Worm (Caenorhabditis elegans) whole organism, L1 larva: ENCODE data around the gene twk-4.

Source experiments
- Y116A8C.19 ChIP-seq: sonication (generic microtip); optimal IDR thresholded peaks from 2 replicates; lab custom pipeline; 2016; ENCODE audit warnings: missing compliant biosample characterization, missing genetic modification characterization, borderline replicate concordance
- aha-1 ChIP-seq: fragments of 150-350 bp; optimal IDR thresholded peaks from 2 replicates; lab custom pipeline; 2014; ENCODE audit warnings: missing biosample characterization, missing genetic modification characterization
- blmp-1 ChIP-seq: fragments of 150-350 bp; optimal IDR thresholded peaks from 2 replicates; lab custom pipeline; 2014; ENCODE audit warnings: missing biosample characterization, missing genetic modification characterization
- ceh-90 ChIP-seq: sonication (generic microtip); optimal IDR thresholded peaks from 2 replicates; lab custom pipeline; 2016; ENCODE audit warnings: missing genetic modification characterization, missing compliant biosample characterization
- ces-1 ChIP-seq: fragments of 150-350 bp; optimal IDR thresholded peaks from 2 replicates; lab custom pipeline; 2014; ENCODE audit warnings: missing biosample characterization, missing genetic modification reagents, missing genetic modification characterization
- dsc-1 ChIP-seq: sonication (generic microtip); optimal IDR thresholded peaks from 2 replicates; lab custom pipeline; 2016; ENCODE audit warnings: mild to moderate bottlenecking, missing genetic modification characterization, missing compliant biosample characterization
- efl-1 ChIP-seq, 4 experiments: fragments of 150-350 bp; optimal IDR thresholded peaks in 3 of 4; peaks in 1 of 4; 1 replicate in 1 of 4; 2 replicates in 3 of 4; lab custom pipeline; 2014; ENCODE audit warnings: missing biosample characterization in 2 of 4, missing genetic modification characterization in 2 of 4, missing genetic modification reagents in 2 of 4
- efl-3 ChIP-seq: fragments of 200-800 bp; sonication (Bioruptor generic); optimal IDR thresholded peaks from 2 replicates; lab custom pipeline; 2018; ENCODE audit warnings: mild to moderate bottlenecking, missing genetic modification characterization, missing compliant biosample characterization
- egl-13 ChIP-seq: sonication (generic microtip); optimal IDR thresholded peaks from 2 replicates; lab custom pipeline; 2016; ENCODE audit warnings: missing genotype, missing genetic modification reagents, missing genetic modification characterization, missing compliant biosample characterization
- elt-3 ChIP-seq, 6 experiments: fragments of 150-350 bp in 1 of 6; sonication (generic microtip); optimal IDR thresholded peaks; 2 replicates each; lab custom pipeline; 2017 to 2018; ENCODE audit warnings: missing biosample characterization in 6 of 6, missing genetic modification characterization in 6 of 6, inconsistent platforms in 1 of 6
- fkh-8 ChIP-seq: sonication (generic microtip); optimal IDR thresholded peaks from 2 replicates; lab custom pipeline; 2016; ENCODE audit warnings: mild to moderate bottlenecking, missing genetic modification characterization, missing compliant biosample characterization
- hlh-4 ChIP-seq: sonication (generic microtip); optimal IDR thresholded peaks from 2 replicates; lab custom pipeline; 2016; ENCODE audit warnings: mild to moderate bottlenecking, missing genetic modification characterization, missing compliant biosample characterization
- irx-1 ChIP-seq: sonication (generic microtip); optimal IDR thresholded peaks from 2 replicates; lab custom pipeline; 2016; ENCODE audit warnings: missing genetic modification characterization, missing compliant biosample characterization
- jun-1 ChIP-seq: fragments of 150-350 bp; optimal IDR thresholded peaks from 2 replicates; lab custom pipeline; 2014; ENCODE audit warnings: missing biosample characterization, missing genetic modification reagents, missing genetic modification characterization
- lin-14 ChIP-seq: fragments of 200-800 bp; sonication (Bioruptor generic); optimal IDR thresholded peaks from 2 replicates; lab custom pipeline; 2018; ENCODE audit warnings: mild to moderate bottlenecking, missing genetic modification characterization, moderate library complexity, missing compliant biosample characterization
- lin-35 ChIP-seq, 2 experiments: fragments of 150-350 bp; optimal IDR thresholded peaks; 2 replicates each; lab custom pipeline; 2014; ENCODE audit warnings: missing biosample characterization in 2 of 2, missing genetic modification characterization in 2 of 2, missing genetic modification reagents in 2 of 2
- lin-39 ChIP-seq: fragments of 150-350 bp; optimal IDR thresholded peaks from 2 replicates; lab custom pipeline; 2014; ENCODE audit warnings: missing biosample characterization, missing genetic modification reagents, missing genetic modification characterization
- mab-9 ChIP-seq: fragments of 200-800 bp; sonication (Bioruptor generic); IDR thresholded peaks from 2 replicates; pipeline ENCODE4 v1.3.6; 2022; ENCODE audit warnings: missing genetic modification reagents, missing genetic modification characterization, missing compliant biosample characterization
- nhr-12 ChIP-seq: sonication (generic microtip); optimal IDR thresholded peaks from 2 replicates; lab custom pipeline; 2017; ENCODE audit warnings: missing biosample characterization, missing genetic modification characterization
- nhr-20 ChIP-seq: sonication (generic microtip); optimal IDR thresholded peaks from 2 replicates; lab custom pipeline; 2016; ENCODE audit warnings: mild to moderate bottlenecking, missing genetic modification characterization, missing compliant biosample characterization
- nhr-237 ChIP-seq: fragments of 150-350 bp; optimal IDR thresholded peaks from 2 replicates; lab custom pipeline; 2014; ENCODE audit warnings: missing biosample characterization, missing genetic modification characterization
- nhr-47 ChIP-seq: sonication (generic microtip); optimal IDR thresholded peaks from 2 replicates; lab custom pipeline; 2016; ENCODE audit warnings: mild to moderate bottlenecking, missing genetic modification characterization, moderate library complexity, missing compliant biosample characterization
- nhr-76 ChIP-seq: sonication (generic microtip); optimal IDR thresholded peaks from 2 replicates; lab custom pipeline; 2017; ENCODE audit warnings: missing biosample characterization, missing genetic modification characterization
- nhr-77 ChIP-seq: fragments of 150-350 bp; optimal IDR thresholded peaks from 2 replicates; lab custom pipeline; 2014; ENCODE audit warnings: missing biosample characterization, missing genetic modification characterization
- nhr-85 ChIP-seq: sonication (generic microtip); peaks from one replicate; lab custom pipeline; 2016; ENCODE audit warnings: missing genetic modification characterization, inconsistent platforms, missing compliant biosample characterization
- pax-3 ChIP-seq: fragments of 200-800 bp; sonication (Bioruptor generic); optimal IDR thresholded peaks from 2 replicates; lab custom pipeline; 2018; ENCODE audit warnings: mild to moderate bottlenecking, missing genetic modification characterization, moderate library complexity, missing compliant biosample characterization
- pqm-1 ChIP-seq: sonication (generic microtip); optimal IDR thresholded peaks from 3 replicates; lab custom pipeline; 2017; ENCODE audit warnings: missing biosample characterization, missing genetic modification characterization
- rnt-1 ChIP-seq: sonication (generic microtip); optimal IDR thresholded peaks from 2 replicates; lab custom pipeline; 2016; ENCODE audit warnings: mild to moderate bottlenecking, missing genetic modification characterization, moderate library complexity, missing compliant biosample characterization
- snu-23 ChIP-seq: sonication (generic microtip); optimal IDR thresholded peaks from 2 replicates; lab custom pipeline; 2016; ENCODE audit warnings: missing genetic modification characterization, missing compliant biosample characterization
- sup-37 ChIP-seq: fragments of 200-800 bp; sonication (Bioruptor generic); optimal IDR thresholded peaks from 2 replicates; lab custom pipeline; 2018; ENCODE audit warnings: mild to moderate bottlenecking, missing genetic modification characterization, missing compliant biosample characterization
- tlp-1 ChIP-seq: fragments of 150-350 bp; optimal IDR thresholded peaks from 2 replicates; lab custom pipeline; 2014; ENCODE audit warnings: missing biosample characterization, missing genetic modification characterization
- vab-15 ChIP-seq: sonication (generic microtip); optimal IDR thresholded peaks from 2 replicates; lab custom pipeline; 2017; ENCODE audit warnings: missing genotype, mild to moderate bottlenecking, missing genetic modification characterization, missing compliant biosample characterization
- zag-1 ChIP-seq: fragments of 150-350 bp; optimal IDR thresholded peaks from 2 replicates; lab custom pipeline; 2014; ENCODE audit warnings: missing biosample characterization, missing genetic modification characterization

twk-4 gene

DNA sequence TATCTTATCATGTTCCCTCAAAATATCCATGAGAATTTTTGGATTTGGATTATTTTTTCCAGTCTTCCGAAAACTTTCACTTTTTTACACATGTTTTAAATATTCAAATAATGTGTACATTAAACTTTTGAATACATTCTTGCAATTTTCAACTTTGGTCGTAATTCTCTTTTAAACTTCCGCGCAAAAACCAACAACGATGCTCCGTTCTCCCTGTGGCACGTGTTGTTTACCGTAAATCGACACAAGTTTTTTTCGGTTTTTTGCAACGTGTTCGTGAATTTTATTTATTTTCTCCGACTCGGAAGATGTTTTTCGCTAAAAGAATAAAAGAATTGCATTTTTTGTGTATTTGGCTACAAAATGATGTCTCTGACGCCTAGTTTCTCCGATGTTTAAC, 48.7 kb upstream of the twk-4 start (continued):
- peak; percentile 10 for TF ChIP-seq dsc-1 (tag; lab: Kevin White, UChicago)
- peak; percentile 75 to 95 for TF ChIP-seq efl-1 (optimal IDR thresholded peaks at IDR 0.05; lab: Kevin White, UChicago)
- peak; percentile 94 to 99 for TF ChIP-seq efl-1 (GFP tag; optimal IDR thresholded peaks at IDR 0.05 in 1 of 2; lab: Kevin White, UChicago)
- no peak for TF ChIP-seq tlp-1 (tag; lab: Kevin White, UChicago)
- peak; percentile 6 for TF ChIP-seq jun-1 (tag; lab: Kevin White, UChicago)
- TF ChIP-seq pqm-1 (tag; lab: Kevin White, UChicago), result no peak

DNA sequence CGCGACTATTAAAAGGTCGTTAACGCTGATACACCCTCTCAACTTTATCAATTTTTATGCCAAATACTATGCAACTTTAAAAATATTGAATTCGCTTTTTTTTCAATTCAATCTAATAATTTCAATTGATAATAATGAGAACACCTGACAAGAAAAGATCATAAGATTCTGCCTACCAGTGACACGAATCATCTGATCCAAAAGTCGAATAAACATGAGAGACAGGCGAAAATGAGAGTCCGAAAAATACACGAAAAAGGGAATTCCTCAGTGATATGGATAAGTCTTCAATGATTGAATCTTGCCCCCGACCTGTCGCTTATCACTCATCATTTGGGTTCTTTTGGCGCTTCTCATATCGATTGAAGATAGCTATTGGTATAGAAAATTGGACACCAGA, 47.5 kb upstream of the twk-4 start:
- TF ChIP-seq efl-1 (optimal IDR thresholded peaks at IDR 0.05; lab: Kevin White, UChicago), result no peak
- TF ChIP-seq efl-1 (GFP tag; optimal IDR thresholded peaks at IDR 0.05 in 1 of 2; lab: Kevin White, UChicago), result peak in 1 of 2 experiments; percentile 64
- no peak for TF ChIP-seq ces-1 (GFP tag; lab: Kevin White, UChicago)
- TF ChIP-seq blmp-1 (tag; lab: Kevin White, UChicago), result peak; percentile 87
- no peak for TF ChIP-seq ceh-90 (tag; lab: Kevin White, UChicago)
- peak in 1 of 6 experiments; percentile 26 for TF ChIP-seq elt-3 (tag; optimal IDR thresholded peaks at IDR 0.05; lab: Kevin White, UChicago)
- no peak for TF ChIP-seq nhr-12 (tag; lab: Kevin White, UChicago)
- TF ChIP-seq efl-3, result no peak
- TF ChIP-seq sup-37 (GFP tag; lab: Kevin White, UChicago), result no peak
- TF ChIP-seq dsc-1 (tag; lab: Kevin White, UChicago), result no peak
- TF ChIP-seq nhr-237 (tag; lab: Kevin White, UChicago), result no peak
- TF ChIP-seq aha-1 (tag; lab: Kevin White, UChicago), result no peak
- TF ChIP-seq nhr-76, result no peak
- TF ChIP-seq irx-1 (tag; lab: Kevin White, UChicago), result no peak
- peak; percentile 13 for TF ChIP-seq nhr-20 (tag; lab: Kevin White, UChicago)
- TF ChIP-seq nhr-77 (tag; lab: Kevin White, UChicago), result no peak
- TF ChIP-seq zag-1 (tag; lab: Kevin White, UChicago), result no peak
- TF ChIP-seq jun-1 (tag; lab: Kevin White, UChicago), result no peak
- no peak for TF ChIP-seq nhr-47 (tag; lab: Kevin White, UChicago)
- TF ChIP-seq pax-3 (tag; lab: Kevin White, UChicago), result no peak
- peak; percentile 46 for TF ChIP-seq nhr-85 (tag; lab: Kevin White, UChicago)
- TF ChIP-seq Y116A8C.19 (tag; lab: Kevin White, UChicago), result no peak
- no peak for TF ChIP-seq egl-13 (tag; lab: Kevin White, UChicago)
- peak in 1 of 2 experiments; percentile 11 for TF ChIP-seq lin-35 (GFP tag; optimal IDR thresholded peaks at IDR 0.05; lab: Kevin White, UChicago)
- no peak for TF ChIP-seq fkh-8 (tag; lab: Kevin White, UChicago)
- no peak for TF ChIP-seq lin-39 (tag; lab: Kevin White, UChicago)
- no peak for TF ChIP-seq snu-23 (GFP tag; lab: Kevin White, UChicago)

DNA sequence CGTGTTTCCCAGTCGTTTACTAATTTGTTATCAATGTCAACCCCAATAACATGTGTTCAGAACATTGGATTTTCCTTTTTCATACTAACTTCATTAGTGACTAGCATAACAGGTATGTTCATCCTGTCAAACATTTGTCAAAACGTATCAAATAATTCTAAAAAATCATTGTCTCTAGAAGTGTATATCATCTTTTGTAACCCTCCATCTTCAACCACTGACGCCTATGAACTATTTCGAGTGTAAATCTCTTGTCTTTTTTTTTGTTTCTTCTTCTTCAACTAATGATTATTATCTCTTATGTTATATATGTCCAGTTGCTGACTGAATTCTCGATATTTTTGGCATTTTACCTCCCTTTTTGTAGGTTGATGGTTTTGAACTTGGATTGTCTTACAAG, 43.6 kb upstream of the twk-4 start:
- peak; percentile 60 for TF ChIP-seq nhr-85 (tag; lab: Kevin White, UChicago)
- TF ChIP-seq lin-14 (GFP tag; lab: Kevin White, UChicago), result peak; percentile 29
- no peak for TF ChIP-seq mab-9 (GFP tag; lab: Robert Waterston, UW)
- TF ChIP-seq efl-1 (optimal IDR thresholded peaks at IDR 0.05; lab: Kevin White, UChicago), result no peak
- TF ChIP-seq efl-1 (GFP tag; optimal IDR thresholded peaks at IDR 0.05 in 1 of 2; lab: Kevin White, UChicago), result peak in 1 of 2 experiments; percentile 84
- TF ChIP-seq elt-3 (tag; optimal IDR thresholded peaks at IDR 0.05; lab: Kevin White, UChicago), result peak in 1 of 6 experiments; percentile 46

DNA sequence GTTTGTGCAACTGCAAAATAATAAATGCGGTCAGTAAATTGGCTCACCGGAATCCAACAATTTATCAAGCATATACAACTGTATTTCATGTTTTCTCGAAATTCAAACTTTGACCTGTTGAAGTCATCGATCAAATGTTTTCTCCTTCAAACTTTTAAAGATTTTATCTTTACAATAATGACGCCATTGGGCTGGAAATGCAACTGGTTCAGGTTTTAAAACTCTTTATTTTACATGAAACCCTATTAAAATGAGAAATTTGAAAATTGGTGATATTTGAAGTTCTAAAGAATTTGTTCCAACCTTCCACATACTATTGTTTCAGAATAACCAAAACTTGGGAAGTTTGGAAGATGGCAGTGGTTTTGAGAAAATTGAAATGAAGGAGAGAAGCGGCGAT, 42.9 kb upstream of the twk-4 start:
- TF ChIP-seq rnt-1 (tag; lab: Kevin White, UChicago), result no peak
- peak; percentile 63 for TF ChIP-seq nhr-85 (tag; lab: Kevin White, UChicago)

DNA sequence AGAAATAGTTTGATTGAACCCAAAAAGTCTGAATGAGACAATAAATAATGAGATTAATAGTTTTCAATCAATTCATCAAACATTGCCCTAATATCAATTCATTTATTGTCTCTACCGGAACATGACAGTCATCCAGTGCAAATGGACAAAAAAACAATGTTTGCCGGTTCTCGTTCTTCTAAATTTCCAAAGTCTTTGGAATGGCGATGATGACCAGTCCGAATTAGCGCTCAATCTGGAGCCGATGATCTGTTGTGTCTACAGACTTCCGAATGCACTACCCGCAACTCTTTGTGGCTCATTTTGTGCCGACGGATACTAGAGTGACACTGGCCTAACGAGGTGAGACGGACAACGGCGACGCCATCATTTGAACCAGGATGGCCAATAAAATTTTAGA, 42.2 kb upstream of the twk-4 start, which contains the start of gene T26C5.3:
T26C5.3 (plus strand) TSS at position 301 of the 400 bp plus-strand sequence.
- no peak for TF ChIP-seq hlh-4
- no peak for TF ChIP-seq vab-15 (tag; lab: Kevin White, UChicago)
- TF ChIP-seq tlp-1 (tag; lab: Kevin White, UChicago), result no peak
- no peak for TF ChIP-seq nhr-237 (tag; lab: Kevin White, UChicago)
- TF ChIP-seq jun-1 (tag; lab: Kevin White, UChicago), result no peak
- TF ChIP-seq Y116A8C.19 (tag; lab: Kevin White, UChicago), result no peak
